Fruit fly (Drosophila melanogaster): ENCODE data around the gene CG17028.

CG17028 gene

dm6 chr3L:16019144-16020006 lies 41.1 kb downstream of the CG17028 start:
- TF ChIP-seq CG6808 (GFP tag; optimal IDR thresholded peaks at IDR 0.05), result peak; percentile 12
- peak; percentile 39 for TF ChIP-seq OdsH (GFP tag; optimal IDR thresholded peaks at IDR 0.05)
- TF ChIP-seq CG8119 (GFP tag; IDR thresholded peaks at IDR 0.05), result no peak
- TF ChIP-seq ss (GFP tag; optimal IDR thresholded peaks at IDR 0.05), result no peak
- peak; percentile 67 for TF ChIP-seq topi (GFP tag; optimal IDR thresholded peaks at IDR 0.05)
- TF ChIP-seq CG4318 (GFP tag; optimal IDR thresholded peaks at IDR 0.05), result peak; percentile 21
- TF ChIP-seq Ets96B (tag; optimal IDR thresholded peaks at IDR 0.05), result no peak
- TF ChIP-seq Sox102F (GFP tag; optimal IDR thresholded peaks at IDR 0.05), result peak; percentile 38
- TF ChIP-seq achi (GFP tag; optimal IDR thresholded peaks at IDR 0.05), result peak; percentile 9
- TF ChIP-seq Eip78C (GFP tag), result peak; percentile 84
- TF ChIP-seq CG6276 (GFP tag; optimal IDR thresholded peaks at IDR 0.05), result peak; percentile 13
- TF ChIP-seq cyc (GFP tag; optimal IDR thresholded peaks at IDR 0.05), result peak; percentile 51
- TF ChIP-seq lz (GFP tag; optimal IDR thresholded peaks at IDR 0.05), result peak; percentile 23
- peak; percentile 29 for TF ChIP-seq Ets21C (GFP tag; optimal IDR thresholded peaks at IDR 0.05)
- TF ChIP-seq CG8319 (GFP tag; optimal IDR thresholded peaks at IDR 0.05), result peak; percentile 82
- no peak for TF ChIP-seq Hr38 (GFP tag; optimal IDR thresholded peaks at IDR 0.05)
- TF ChIP-seq Lpt (GFP tag; optimal IDR thresholded peaks at IDR 0.05), result no peak
- peak; percentile 4 for TF ChIP-seq CG10631 (GFP tag; optimal IDR thresholded peaks at IDR 0.05)
- peak; percentile 9 for TF ChIP-seq CG6792 (GFP tag; optimal IDR thresholded peaks at IDR 0.05)
- no peak for TF ChIP-seq net (GFP tag; optimal IDR thresholded peaks at IDR 0.05)
- TF ChIP-seq Smox (GFP tag; optimal IDR thresholded peaks at IDR 0.05), result peak; percentile 55
- peak; percentile 62 for TF ChIP-seq Hr39 (GFP tag; optimal IDR thresholded peaks at IDR 0.05)
- TF ChIP-seq salr (GFP tag; optimal IDR thresholded peaks at IDR 0.05), result peak in 1 of 2 experiments; percentile 44
- peak; percentile 51 for TF ChIP-seq Sox14 (GFP tag; optimal IDR thresholded peaks at IDR 0.05)
- peak; percentile 35 for TF ChIP-seq acj6 (GFP tag; optimal IDR thresholded peaks at IDR 0.05)
- peak; percentile 55 for TF ChIP-seq CG32006 (GFP tag; optimal IDR thresholded peaks at IDR 0.05)
- TF ChIP-seq svp (GFP tag), result peak; percentile 89
- peak; percentile 22 for TF ChIP-seq CG34406 (GFP tag; optimal IDR thresholded peaks at IDR 0.05)
- TF ChIP-seq Gug (GFP tag; IDR thresholded peaks at IDR 0.05), result no peak
- TF ChIP-seq esn (GFP tag; optimal IDR thresholded peaks at IDR 0.05), result peak; percentile 61
- peak; percentile 61 for TF ChIP-seq Met (GFP tag; optimal IDR thresholded peaks at IDR 0.05)
- TF ChIP-seq CG3919 (GFP tag; optimal IDR thresholded peaks at IDR 0.05), result peak; percentile 55
- TF ChIP-seq pdm3 (GFP tag; optimal IDR thresholded peaks at IDR 0.05), result peak; percentile 22
- TF ChIP-seq CG31627 (GFP tag; optimal IDR thresholded peaks at IDR 0.05), result peak; percentile 41
- TF ChIP-seq eg (GFP tag; IDR thresholded peaks at IDR 0.05), result 0 out of 3 replicates have a peak, but pooled peaks have one; percentile 27

- TF ChIP-seq CG6854 (GFP tag; optimal IDR thresholded peaks at IDR 0.05) (no peak), CG10631 (GFP tag; optimal IDR thresholded peaks at IDR 0.05) (peak; percentile 21), CG32006 (GFP tag; optimal IDR thresholded peaks at IDR 0.05) (peak; percentile 80), CG3032 (tag; optimal IDR thresholded peaks at IDR 0.05) (peak; percentile 26), ss (GFP tag; optimal IDR thresholded peaks at IDR 0.05) (no peak), fd85E (GFP tag; optimal IDR thresholded peaks at IDR 0.05) (no peak), CG6808 (GFP tag; optimal IDR thresholded peaks at IDR 0.05) (no peak), Gug (GFP tag; IDR thresholded peaks at IDR 0.05) (no peak), topi (GFP tag; optimal IDR thresholded peaks at IDR 0.05) (peak; percentile 43), lz (GFP tag; optimal IDR thresholded peaks at IDR 0.05) (peak; percentile 35), CG6163 (GFP tag; IDR thresholded peaks at IDR 0.05) (peak; percentile 56; the same call in 2 of the 3 replicates), CG15336 (GFP tag; IDR thresholded peaks at IDR 0.05) (peak; percentile 36; the same call in 1 of the 2 replicates), Sox15 (GFP tag; optimal IDR thresholded peaks at IDR 0.05) (peak; percentile 0), CG9139 (GFP tag; optimal IDR thresholded peaks at IDR 0.05) (no peak), Smox (GFP tag; optimal IDR thresholded peaks at IDR 0.05) (peak; percentile 50), dac (GFP tag; optimal IDR thresholded peaks at IDR 0.05) (peak; percentile 23), OdsH (GFP tag; optimal IDR thresholded peaks at IDR 0.05) (peak; percentile 59), CG34406 (GFP tag; optimal IDR thresholded peaks at IDR 0.05) (peak; percentile 26), Ets96B (tag; optimal IDR thresholded peaks at IDR 0.05) (peak; percentile 46), CG10669 (GFP tag; optimal IDR thresholded peaks at IDR 0.05) (peak; percentile 43), Eip93F (GFP tag; optimal IDR thresholded peaks at IDR 0.05) (no peak), CG1621 (tag; optimal IDR thresholded peaks at IDR 0.05) (peak; percentile 22), CG16779 (tag; optimal IDR thresholded peaks at IDR 0.05) (no peak), Sox102F (GFP tag; optimal IDR thresholded peaks at IDR 0.05) (peak; percentile 64), Eip75B (GFP tag; optimal IDR thresholded peaks at IDR 0.05) (peak; percentile 48)
Observed at dm6 chr3L:16021064-16021683, 42.9 kb downstream of the CG17028 start.
